Worm (Caenorhabditis elegans) whole organism, L4 larva: ENCODE measurements around the gene E02H4.2.

Experiments used
- daf-12 ChIP-seq: fragments of 150-350 bp; optimal IDR thresholded peaks from 2 replicates; lab custom pipeline; 2014; ENCODE audit warnings: missing biosample characterization, missing genetic modification reagents, missing genetic modification characterization
- egl-27 ChIP-seq: sonication (generic microtip); optimal IDR thresholded peaks from 3 replicates; lab custom pipeline; 2017; ENCODE audit warnings: missing biosample characterization, missing genetic modification reagents, missing genetic modification characterization
- fos-1 ChIP-seq: fragments of 150-350 bp; optimal IDR thresholded peaks from 2 replicates; lab custom pipeline; 2014; ENCODE audit warnings: missing biosample characterization, missing genetic modification characterization
- nhr-76 ChIP-seq: fragments of 150-350 bp; optimal IDR thresholded peaks from 2 replicates; lab custom pipeline; 2014; ENCODE audit warnings: missing biosample characterization, missing genetic modification characterization
- pqm-1 ChIP-seq: sonication (generic microtip); optimal IDR thresholded peaks from 2 replicates; lab custom pipeline; 2017; ENCODE audit warnings: missing biosample characterization, missing genetic modification characterization
- saeg-2 ChIP-seq: fragments of 200-800 bp; sonication (Bioruptor generic); IDR thresholded peaks from 2 replicates; pipeline ENCODE4 v1.3.6; 2022; ENCODE audit warnings: missing genetic modification reagents, missing genetic modification characterization, missing compliant biosample characterization
- unc-130 ChIP-seq: sonication (generic microtip); optimal IDR thresholded peaks from 2 replicates; lab custom pipeline; 2016; ENCODE audit warnings: missing genetic modification reagents, missing genetic modification characterization, missing compliant biosample characterization
- ztf-11 ChIP-seq: fragments of 150-350 bp; optimal IDR thresholded peaks from 2 replicates; lab custom pipeline; 2014; ENCODE audit warnings: missing biosample characterization, missing genetic modification characterization

- TF ChIP-seq fos-1 (tag; lab: Kevin White, UChicago) (no peak), pqm-1 (tag; lab: Kevin White, UChicago) (no peak), egl-27 (tag; lab: Kevin White, UChicago) (no peak), saeg-2 (GFP tag; lab: Robert Waterston, UW) (no peak), ztf-11 (tag; lab: Kevin White, UChicago) (no peak), daf-12 (tag; lab: Kevin White, UChicago) (no peak), unc-130 (no peak), nhr-76 (tag; lab: Kevin White, UChicago) (no peak)
These were observed 47.9 kb upstream of the E02H4.2 start for ce11 chrX:14329348-14329747.
